Worm (Caenorhabditis elegans): ENCODE measurements around the gene fbxb-108.

fbxb-108 gene

ce11 chrII:2796431-2796830 is 31.7 kb downstream of the fbxb-108 start:
- TF ChIP-seq B0310.2 (tag; optimal IDR thresholded peaks at IDR 0.05) (no peak), ets-7 (tag; optimal IDR thresholded peaks at IDR 0.05) (no peak), hmg-4 (GFP tag; optimal IDR thresholded peaks at IDR 0.05) (no peak), F13C5.2 (tag; optimal IDR thresholded peaks at IDR 0.05) (no peak), tra-4 (tag; optimal IDR thresholded peaks at IDR 0.05) (no peak), hnd-1 (tag; optimal IDR thresholded peaks at IDR 0.05) (no peak), sea-1 (GFP tag; conservative IDR thresholded peaks at IDR 0.05) (no peak), hmbx-1 (tag; optimal IDR thresholded peaks at IDR 0.05) (no peak), pes-1 (GFP tag; IDR thresholded peaks at IDR 0.05) (no peak), ama-1 (optimal IDR thresholded peaks at IDR 0.05) (no peak)

DNA sequence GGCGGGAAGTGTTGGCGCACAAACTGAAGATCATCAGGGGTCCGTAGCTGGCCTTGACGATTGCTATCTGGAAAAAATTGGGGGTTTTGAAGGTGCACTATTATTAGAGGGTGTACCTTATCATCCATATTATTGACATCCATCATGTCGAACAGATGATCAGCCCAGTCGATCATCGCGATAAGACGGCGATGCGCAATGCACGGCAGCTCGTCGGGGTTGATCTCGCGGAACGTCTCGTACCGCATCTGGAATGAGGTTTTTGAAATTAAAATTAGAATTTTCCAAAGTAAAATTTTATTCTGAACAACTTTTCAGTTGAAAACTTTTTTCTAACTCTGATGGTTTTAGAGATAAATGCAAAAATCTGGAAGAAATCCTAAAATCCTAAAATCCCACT is 33.2 kb downstream of the fbxb-108 start:
- TF ChIP-seq tbx-37 (GFP tag; conservative IDR thresholded peaks at IDR 0.05) (no peak), ama-1 (optimal IDR thresholded peaks at IDR 0.05) (no peak), pes-1 (GFP tag; IDR thresholded peaks at IDR 0.05) (no peak), flt-1 (GFP tag; IDR thresholded peaks at IDR 0.05) (no peak), aly-1 (tag; optimal IDR thresholded peaks at IDR 0.05) (no peak)

ce11 chrII:2800550-2801233 is 35.9 kb downstream of the fbxb-108 start, which contains the start of gene nhr-119:
TSS of gene nhr-119 (minus strand) at chrII:2800600.
- TF ChIP-seq ama-1 (optimal IDR thresholded peaks at IDR 0.05) (no peak), ceh-13 (GFP tag; optimal IDR thresholded peaks at IDR 0.05) (no peak), hnd-1 (tag; optimal IDR thresholded peaks at IDR 0.05) (no peak), hmg-4 (GFP tag; optimal IDR thresholded peaks at IDR 0.05) (no peak), aly-1 (tag; optimal IDR thresholded peaks at IDR 0.05) (no peak), F13C5.2 (tag; optimal IDR thresholded peaks at IDR 0.05) (no peak), sea-1 (GFP tag; conservative IDR thresholded peaks at IDR 0.05) (no peak), tbx-37 (GFP tag; conservative IDR thresholded peaks at IDR 0.05) (no peak), hmbx-1 (tag; optimal IDR thresholded peaks at IDR 0.05) (no peak), ceh-36 (tag; optimal IDR thresholded peaks at IDR 0.05) (no peak), ets-7 (tag; optimal IDR thresholded peaks at IDR 0.05) (no peak), pes-1 (GFP tag; IDR thresholded peaks at IDR 0.05) (no peak), tbx-11 (GFP tag; IDR thresholded peaks at IDR 0.05) (no peak), B0310.2 (tag; optimal IDR thresholded peaks at IDR 0.05) (no peak), flt-1 (GFP tag; IDR thresholded peaks at IDR 0.05) (no peak), scrt-1 (GFP tag; IDR thresholded peaks at IDR 0.05) (no peak), tra-4 (tag; optimal IDR thresholded peaks at IDR 0.05) (no peak)

DNA sequence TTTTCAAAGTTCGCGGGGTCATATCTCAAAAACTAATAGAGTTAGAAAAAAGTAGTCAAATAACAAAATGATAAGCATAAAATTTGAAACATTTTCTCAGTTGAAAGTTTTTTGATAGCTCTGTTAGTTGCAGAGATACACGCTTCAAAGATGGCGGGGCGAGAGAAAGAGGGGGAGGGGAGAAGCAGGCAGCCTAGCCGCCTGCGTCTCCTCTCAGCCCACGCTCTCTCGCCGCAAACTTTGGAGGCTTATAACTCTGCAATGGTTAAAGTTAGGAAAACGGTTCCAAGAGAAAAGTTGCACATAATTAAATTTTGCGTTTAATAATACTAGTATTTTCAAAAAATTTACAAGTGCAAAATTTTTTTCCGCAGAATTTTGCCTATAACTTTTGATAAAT is 37.0 kb downstream of the fbxb-108 start:
- TF ChIP-seq tra-4 (tag; optimal IDR thresholded peaks at IDR 0.05) (no peak), pes-1 (GFP tag; IDR thresholded peaks at IDR 0.05) (no peak), tbx-11 (GFP tag; IDR thresholded peaks at IDR 0.05) (no peak), ceh-36 (tag; optimal IDR thresholded peaks at IDR 0.05) (no peak), sea-1 (GFP tag; conservative IDR thresholded peaks at IDR 0.05) (no peak), ama-1 (optimal IDR thresholded peaks at IDR 0.05) (no peak), hmg-4 (GFP tag; optimal IDR thresholded peaks at IDR 0.05) (no peak), scrt-1 (GFP tag; IDR thresholded peaks at IDR 0.05) (no peak), hnd-1 (tag; optimal IDR thresholded peaks at IDR 0.05) (no peak), F13C5.2 (tag; optimal IDR thresholded peaks at IDR 0.05) (no peak), ets-7 (tag; optimal IDR thresholded peaks at IDR 0.05) (no peak), tbx-37 (GFP tag; conservative IDR thresholded peaks at IDR 0.05) (no peak), ceh-13 (GFP tag; optimal IDR thresholded peaks at IDR 0.05) (no peak), B0310.2 (tag; optimal IDR thresholded peaks at IDR 0.05) (no peak), hmbx-1 (tag; optimal IDR thresholded peaks at IDR 0.05) (no peak), flt-1 (GFP tag; IDR thresholded peaks at IDR 0.05) (no peak)

ce11 chrII:2802804-2803586 is 38.2 kb downstream of the fbxb-108 start:
- TF ChIP-seq ceh-36 (tag; optimal IDR thresholded peaks at IDR 0.05): no peak
- no peak for TF ChIP-seq hmbx-1 (tag; optimal IDR thresholded peaks at IDR 0.05)
- no peak for TF ChIP-seq aly-1 (tag; optimal IDR thresholded peaks at IDR 0.05)
- no peak for TF ChIP-seq pes-1 (GFP tag; IDR thresholded peaks at IDR 0.05)
- TF ChIP-seq scrt-1 (GFP tag; IDR thresholded peaks at IDR 0.05): no peak
- TF ChIP-seq hmg-4 (GFP tag; optimal IDR thresholded peaks at IDR 0.05): no peak
- TF ChIP-seq B0310.2 (tag; optimal IDR thresholded peaks at IDR 0.05): no peak

DNA sequence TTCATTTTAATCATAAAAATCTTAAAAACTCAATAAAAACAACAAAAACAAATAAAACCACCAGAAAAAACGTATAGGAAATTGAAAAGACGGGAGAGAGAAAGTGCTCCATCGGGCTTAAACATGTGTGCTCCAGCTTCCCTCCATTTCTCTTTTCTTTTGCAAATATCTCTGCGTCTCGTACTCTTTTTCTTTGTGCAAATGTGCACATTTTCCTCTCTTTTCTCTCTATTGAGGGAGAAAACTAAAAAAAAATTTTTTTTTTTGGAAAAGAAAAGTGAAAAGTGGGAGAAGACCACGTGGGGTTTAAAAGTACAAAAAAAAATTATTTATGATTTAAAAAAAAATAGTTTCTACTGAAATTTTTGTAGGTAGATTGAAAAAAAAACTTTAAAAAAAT is 39.5 kb downstream of the fbxb-108 start:
- no peak for TF ChIP-seq tbx-11 (GFP tag; IDR thresholded peaks at IDR 0.05)
- no peak for TF ChIP-seq scrt-1 (GFP tag; IDR thresholded peaks at IDR 0.05)
- TF ChIP-seq hmbx-1 (tag; optimal IDR thresholded peaks at IDR 0.05): no peak
- no peak for TF ChIP-seq B0310.2 (tag; optimal IDR thresholded peaks at IDR 0.05)
- TF ChIP-seq ceh-13 (GFP tag; optimal IDR thresholded peaks at IDR 0.05): no peak
- TF ChIP-seq sea-1 (GFP tag; conservative IDR thresholded peaks at IDR 0.05): no peak
- no peak for TF ChIP-seq ceh-36 (tag; optimal IDR thresholded peaks at IDR 0.05)
- no peak for TF ChIP-seq hmg-4 (GFP tag; optimal IDR thresholded peaks at IDR 0.05)
- TF ChIP-seq ama-1 (optimal IDR thresholded peaks at IDR 0.05): no peak
- no peak for TF ChIP-seq hnd-1 (tag; optimal IDR thresholded peaks at IDR 0.05)
- no peak for TF ChIP-seq flt-1 (GFP tag; IDR thresholded peaks at IDR 0.05)

ce11 chrII:2804949-2805348 is 40.2 kb downstream of the fbxb-108 start:
- TF ChIP-seq F13C5.2 (tag; optimal IDR thresholded peaks at IDR 0.05): no peak
- TF ChIP-seq aly-1 (tag; optimal IDR thresholded peaks at IDR 0.05): no peak
- TF ChIP-seq tra-4 (tag; optimal IDR thresholded peaks at IDR 0.05): no peak
- no peak for TF ChIP-seq ceh-13 (GFP tag; optimal IDR thresholded peaks at IDR 0.05)
- TF ChIP-seq hmg-4 (GFP tag; optimal IDR thresholded peaks at IDR 0.05): no peak
- TF ChIP-seq ceh-36 (tag; optimal IDR thresholded peaks at IDR 0.05): no peak
- no peak for TF ChIP-seq tbx-11 (GFP tag; IDR thresholded peaks at IDR 0.05)
- no peak for TF ChIP-seq B0310.2 (tag; optimal IDR thresholded peaks at IDR 0.05)
- no peak for TF ChIP-seq ama-1 (optimal IDR thresholded peaks at IDR 0.05)
- no peak for TF ChIP-seq pes-1 (GFP tag; IDR thresholded peaks at IDR 0.05)
- no peak for TF ChIP-seq sea-1 (GFP tag; conservative IDR thresholded peaks at IDR 0.05)
- TF ChIP-seq flt-1 (GFP tag; IDR thresholded peaks at IDR 0.05): no peak
- no peak for TF ChIP-seq tbx-37 (GFP tag; conservative IDR thresholded peaks at IDR 0.05)
- no peak for TF ChIP-seq hmbx-1 (tag; optimal IDR thresholded peaks at IDR 0.05)
- no peak for TF ChIP-seq scrt-1 (GFP tag; IDR thresholded peaks at IDR 0.05)
- TF ChIP-seq hnd-1 (tag; optimal IDR thresholded peaks at IDR 0.05): no peak
- TF ChIP-seq ets-7 (tag; optimal IDR thresholded peaks at IDR 0.05): no peak
